Fruit fly (Drosophila melanogaster): ENCODE results near the gene CG6055.

dm6 chr2L:7473248-7473647 lies 6.9 kb downstream of the CG6055 start:
- TF ChIP-seq Ets98B (GFP tag; IDR thresholded peaks at IDR 0.05) (no peak), rn (GFP tag; IDR thresholded peaks at IDR 0.05) (no peak), CG13204 (GFP tag; optimal IDR thresholded peaks at IDR 0.05) (no peak), CG8159 (tag; optimal IDR thresholded peaks at IDR 0.05) (no peak), EcR (GFP tag; optimal IDR thresholded peaks at IDR 0.05) (no peak), CG9948 (tag; optimal IDR thresholded peaks at IDR 0.05) (no peak), Snoo (tag; optimal IDR thresholded peaks at IDR 0.05) (no peak)
